Worm (Caenorhabditis elegans): ENCODE data around the gene hcp-2.

ce11 chrV:9645507-9645906 lies at the start of gene hcp-2, which contains the start of gene atl-1:
- TF ChIP-seq aly-1 (tag; optimal IDR thresholded peaks at IDR 0.05) (no peak), flt-1 (GFP tag; IDR thresholded peaks at IDR 0.05) (no peak), ets-7 (tag; optimal IDR thresholded peaks at IDR 0.05) (no peak), ama-1 (optimal IDR thresholded peaks at IDR 0.05) (no peak), hmbx-1 (tag; optimal IDR thresholded peaks at IDR 0.05) (no peak), ceh-36 (tag; optimal IDR thresholded peaks at IDR 0.05) (no peak), tbx-11 (GFP tag; IDR thresholded peaks at IDR 0.05) (no peak), pes-1 (GFP tag; IDR thresholded peaks at IDR 0.05) (no peak)

Measured in whole organism, early embryonic.